Fruit fly (Drosophila melanogaster) S2 (cell line): Measurements from ENCODE around the gene Ranbp21.

Experiments used
- CG8478 ChIP-seq: fragments of >200 bp; optimal IDR thresholded peaks from 2 replicates; lab custom pipeline; 2018
- CTCF ChIP-seq, 2 experiments: fragments of >200 bp; optimal IDR thresholded peaks; 2 replicates each; lab custom pipeline; 2018

dm6 chrX:19601644-19602043 lies 50.4 kb downstream of the Ranbp21 start, which contains the start of gene CG14220:
- no peak for TF ChIP-seq CTCF (optimal IDR thresholded peaks at IDR 0.05; lab: Kevin White, UChicago)
- no peak for TF ChIP-seq CG8478 (lab: Kevin White, UChicago)
